Worm (Caenorhabditis elegans) whole organism, midembryonic: ENCODE data around the gene tag-124.

Source experiments
- T22C8.4 ChIP-seq: fragments of 200-800 bp; sonication (Bioruptor generic); IDR thresholded peaks from 2 replicates; pipeline ENCODE4 v1.3.6; 2022; ENCODE audit warnings: missing genetic modification characterization, missing compliant biosample characterization
- cog-1 ChIP-seq: sonication (generic microtip); optimal IDR thresholded peaks from 2 replicates; lab custom pipeline; 2016; ENCODE audit warnings: missing genetic modification characterization, missing compliant biosample characterization
- flt-1 ChIP-seq: fragments of 200-800 bp; sonication (Bioruptor generic); IDR thresholded peaks from 2 replicates; pipeline ENCODE4 v1.3.6; 2022; ENCODE audit warnings: missing genetic modification characterization, missing compliant biosample characterization
- klf-2 ChIP-seq: fragments of 200-800 bp; sonication (Bioruptor generic); conservative IDR thresholded peaks from 2 replicates; pipeline ENCODE4 v1.3.6; 2022; ENCODE audit warnings: missing genetic modification reagents, missing genetic modification characterization, missing compliant biosample characterization
- med-1 ChIP-seq: sonication (generic microtip); optimal IDR thresholded peaks from 2 replicates; lab custom pipeline; 2017; ENCODE audit warnings: missing genetic modification characterization, mild to moderate bottlenecking, missing compliant biosample characterization, antibody characterized with exemption, missing genetic modification reagents; ENCODE audit not compliant: insufficient read depth
- ref-1 ChIP-seq: fragments of 200-800 bp; sonication (Bioruptor generic); conservative IDR thresholded peaks from 2 replicates; pipeline ENCODE4 v1.3.6; 2022; ENCODE audit warnings: missing genetic modification reagents, missing genetic modification characterization, missing compliant biosample characterization
- tab-1 ChIP-seq: fragments of 200-800 bp; sonication (Bioruptor generic); IDR thresholded peaks from 2 replicates; pipeline ENCODE4 v1.3.6; 2022; ENCODE audit warnings: missing genetic modification characterization, missing compliant biosample characterization
- ztf-23 ChIP-seq: fragments of 200-800 bp; sonication (Bioruptor generic); IDR thresholded peaks from 2 replicates; pipeline ENCODE4 v1.3.6; 2022; ENCODE audit warnings: missing genetic modification reagents, missing genetic modification characterization, missing compliant biosample characterization
- ztf-29 ChIP-seq: fragments of 200-800 bp; sonication (Bioruptor generic); IDR thresholded peaks from 2 replicates; pipeline ENCODE4 v1.3.6; 2022; ENCODE audit warnings: missing genetic modification reagents, missing genetic modification characterization, missing compliant biosample characterization

Gene tag-124

DNA sequence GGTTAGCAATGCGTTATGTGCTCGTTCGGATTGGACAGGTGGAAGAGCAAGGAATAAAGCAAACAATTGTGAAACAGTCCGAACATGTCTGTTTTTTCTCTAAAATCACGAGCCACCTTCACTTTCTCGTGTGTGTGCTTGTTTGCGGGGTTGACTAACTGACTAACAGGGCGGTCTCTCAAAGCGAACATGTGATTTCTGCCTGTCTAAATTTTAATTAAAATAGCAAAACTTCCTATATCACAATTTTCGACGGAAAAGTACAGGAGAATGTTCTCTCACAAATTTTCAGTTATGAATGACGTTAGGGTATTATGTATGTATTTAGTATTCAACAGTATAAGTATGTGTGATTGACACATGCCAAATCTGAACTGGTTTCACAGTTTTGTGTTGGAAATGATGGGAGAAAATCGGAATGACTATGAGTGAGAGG, 30.8 kb downstream of the tag-124 start:
- TF ChIP-seq ztf-29 (no peak), T22C8.4 (GFP tag; lab: Robert Waterston, UW) (no peak), ref-1 (GFP tag; lab: Robert Waterston, UW) (no peak), ztf-23 (GFP tag; lab: Robert Waterston, UW) (no peak), klf-2 (GFP tag; lab: Robert Waterston, UW) (no peak), med-1 (GFP tag; lab: Kevin White, UChicago) (no peak), cog-1 (tag; lab: Kevin White, UChicago) (no peak)

DNA sequence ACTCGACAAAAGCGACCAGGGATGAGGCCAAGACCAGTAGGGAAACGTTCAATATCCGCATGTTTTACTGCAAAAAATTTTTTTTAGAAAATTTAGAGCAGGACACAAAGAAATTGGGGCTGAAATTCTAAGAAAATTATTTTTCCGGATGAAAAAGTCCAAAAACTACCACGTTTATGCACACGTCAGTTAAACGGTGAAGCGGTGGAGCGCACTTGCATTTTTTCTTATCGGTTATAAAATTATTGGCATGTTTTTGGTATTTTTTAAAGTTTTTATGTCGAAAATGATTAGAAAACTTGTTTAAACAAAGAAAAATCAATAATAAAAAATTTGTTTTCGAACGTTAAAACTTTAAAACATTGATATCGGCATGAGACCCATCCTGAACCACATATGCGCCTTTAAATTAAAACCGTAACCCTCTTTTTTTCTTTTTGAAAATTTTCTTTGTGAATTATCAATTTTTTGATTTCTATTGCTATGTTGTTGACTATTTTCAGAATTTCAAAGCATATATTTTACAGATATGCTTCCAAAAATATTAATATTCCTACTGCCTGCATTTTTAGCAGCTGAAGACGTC, 33.1 kb downstream of the tag-124 start, which contains the start of the genes dnj-20 and ZK1307.8:
TSS of gene dnj-20 (minus strand) at position 67 of the 586 bp plus-strand sequence.
TSS of gene ZK1307.8 (plus strand) at position 504 of the 586 bp plus-strand sequence.
- TF ChIP-seq cog-1 (tag; lab: Kevin White, UChicago) (no peak), T22C8.4 (GFP tag; lab: Robert Waterston, UW) (no peak), ztf-23 (GFP tag; lab: Robert Waterston, UW) (no peak), tab-1 (GFP tag; lab: Robert Waterston, UW) (no peak), med-1 (GFP tag; lab: Kevin White, UChicago) (no peak), klf-2 (GFP tag; lab: Robert Waterston, UW) (no peak), ztf-29 (no peak), ref-1 (GFP tag; lab: Robert Waterston, UW) (no peak), flt-1 (no peak)

DNA sequence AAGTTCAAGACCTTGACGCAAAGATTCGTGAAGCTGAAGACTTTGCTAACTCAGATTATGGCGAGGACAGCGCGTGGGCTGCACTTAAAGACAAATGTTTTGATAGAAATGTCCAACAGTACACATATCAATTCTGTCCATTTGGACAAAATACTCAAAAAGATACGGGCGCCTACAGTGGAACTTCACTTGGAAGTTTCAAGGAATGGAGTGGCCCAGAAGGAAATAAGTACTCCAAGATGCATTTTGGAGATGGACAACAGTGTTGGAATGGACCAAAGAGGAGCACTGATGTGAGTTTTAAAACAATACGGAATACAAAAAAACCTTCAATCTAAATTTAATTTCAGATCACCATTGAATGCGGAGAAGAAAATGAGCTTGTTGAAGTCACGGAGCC, 34.8 kb downstream of the tag-124 start:
- TF ChIP-seq cog-1 (tag; lab: Kevin White, UChicago) (no peak), ztf-23 (GFP tag; lab: Robert Waterston, UW) (no peak), klf-2 (GFP tag; lab: Robert Waterston, UW) (no peak), T22C8.4 (GFP tag; lab: Robert Waterston, UW) (no peak), flt-1 (no peak), med-1 (GFP tag; lab: Kevin White, UChicago) (no peak), ztf-29 (no peak), tab-1 (GFP tag; lab: Robert Waterston, UW) (no peak), ref-1 (GFP tag; lab: Robert Waterston, UW) (no peak)

DNA sequence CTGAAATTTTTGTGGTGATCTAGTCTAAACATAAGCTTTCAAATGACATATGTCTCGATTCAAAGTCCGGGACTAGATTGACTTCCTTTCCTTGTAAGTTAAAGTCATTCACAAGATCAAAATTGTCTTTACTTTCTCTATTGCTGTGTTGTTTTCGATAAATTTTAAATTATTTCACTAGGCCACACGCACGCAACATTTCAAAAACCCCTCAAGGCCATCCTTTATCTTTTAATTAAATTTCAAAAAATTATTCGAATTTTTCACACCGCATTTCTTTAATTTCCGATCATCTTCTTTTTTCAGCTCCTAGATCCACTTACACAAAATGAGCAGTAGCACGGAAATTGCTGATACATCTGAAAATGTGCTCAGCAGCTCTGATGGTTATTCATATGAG, 45.2 kb downstream of the tag-124 start, which contains the start of gene ZK1307.7:
TSS of gene ZK1307.7 (plus strand) at position 301 of the 400 bp plus-strand sequence.
- TF ChIP-seq cog-1 (tag; lab: Kevin White, UChicago) (no peak), ref-1 (GFP tag; lab: Robert Waterston, UW) (no peak), med-1 (GFP tag; lab: Kevin White, UChicago) (no peak), ztf-29 (no peak), tab-1 (GFP tag; lab: Robert Waterston, UW) (no peak), flt-1 (no peak), klf-2 (GFP tag; lab: Robert Waterston, UW) (no peak), T22C8.4 (GFP tag; lab: Robert Waterston, UW) (no peak)
